Fruit fly (Drosophila melanogaster) whole organism, embryonic: ENCODE results near the gene Sp1.

Experiments used
- Asciz ChIP-seq: fragments of 200-800 bp; sonication (Bioruptor generic); optimal IDR thresholded peaks from 2 replicates; lab custom pipeline; 2017; ENCODE audit warnings: missing biosample characterization, mild to moderate bottlenecking, missing genetic modification characterization, missing genetic modification reagents
- Bgb ChIP-seq: fragments of 200-800 bp; sonication (Bioruptor generic); IDR thresholded peaks from 2 replicates; pipeline ENCODE4 v1.3.6; 2022; ENCODE audit warnings: missing biosample characterization, missing genetic modification characterization; ENCODE audit not compliant: partially characterized antibody
- CG10366 ChIP-seq: fragments of 200-800 bp; sonication (Bioruptor generic); IDR thresholded peaks from 2 replicates; pipeline ENCODE4 v1.3.6; 2022; ENCODE audit warnings: missing biosample characterization, missing genetic modification characterization
- CG11696 ChIP-seq: fragments of 200-800 bp; sonication (Bioruptor generic); IDR thresholded peaks from 2 replicates; pipeline ENCODE4 v1.3.6; 2022; ENCODE audit warnings: missing biosample characterization, missing genetic modification characterization
- CG12299 ChIP-seq: fragments of 200-800 bp; sonication (Bioruptor generic); optimal IDR thresholded peaks from 2 replicates; lab custom pipeline; 2018; ENCODE audit warnings: missing biosample characterization, mild to moderate bottlenecking, missing genetic modification characterization
- CG13624 ChIP-seq: fragments of 200-800 bp; sonication (Bioruptor generic); optimal IDR thresholded peaks from 2 replicates; lab custom pipeline; 2016; ENCODE audit warnings: missing biosample characterization, missing genetic modification characterization
- CG14860 ChIP-seq: fragments of 200-800 bp; sonication (Bioruptor generic); IDR thresholded peaks from 3 replicates; pipeline ENCODE4 v1.3.6; 2022; ENCODE audit warnings: missing biosample characterization, missing genetic modification characterization; ENCODE audit not compliant: partially characterized antibody
- CG17361 ChIP-seq: fragments of 200-800 bp; sonication (Bioruptor generic); IDR thresholded peaks from 3 replicates; pipeline ENCODE4 v1.3.6; 2022; ENCODE audit warnings: missing biosample characterization, missing genetic modification characterization
- CG4360 ChIP-seq: fragments of 200-800 bp; sonication (Bioruptor generic); IDR thresholded peaks from 2 replicates; pipeline ENCODE4 v1.3.6; 2022; ENCODE audit warnings: missing biosample characterization, missing genetic modification characterization
- CG6175 ChIP-seq: fragments of 200-800 bp; sonication (Bioruptor generic); IDR thresholded peaks from 3 replicates; pipeline ENCODE4 v1.3.6; 2022; ENCODE audit warnings: missing biosample characterization, missing genetic modification characterization
- CG6254 ChIP-seq: fragments of 200-800 bp; sonication (Bioruptor generic); optimal IDR thresholded peaks from 3 replicates; lab custom pipeline; 2017; ENCODE audit warnings: mild to moderate bottlenecking, missing biosample characterization, missing genetic modification reagents, missing genetic modification characterization
- CG8281 ChIP-seq: fragments of 200-800 bp; sonication (Bioruptor generic); optimal IDR thresholded peaks from 2 replicates; lab custom pipeline; 2018; ENCODE audit warnings: missing biosample characterization, mild to moderate bottlenecking, missing genetic modification characterization, moderate library complexity
- CG8478 ChIP-seq: fragments of >200 bp; optimal IDR thresholded peaks from 2 replicates; lab custom pipeline; 2018
- Dfd ChIP-seq, 2 experiments: fragments of >200 bp; optimal IDR thresholded peaks; 2 replicates each; lab custom pipeline; 2017; ENCODE audit warnings: missing biosample characterization in 2 of 2, missing genetic modification characterization in 2 of 2
- Dll ChIP-seq: fragments of 200-800 bp; sonication (Bioruptor generic); IDR thresholded peaks from 4 replicates; pipeline ENCODE4 v1.3.6; 2022; ENCODE audit warnings: missing biosample characterization, missing genetic modification characterization; ENCODE audit not compliant: partially characterized antibody
- Doc3 ChIP-seq: fragments of 200-800 bp; sonication (Bioruptor generic); IDR thresholded peaks from 3 replicates; pipeline ENCODE4 v1.3.6; 2022; ENCODE audit warnings: missing biosample characterization, missing genetic modification characterization; ENCODE audit not compliant: partially characterized antibody
- Ets65A ChIP-seq: fragments of 200-800 bp; sonication (Bioruptor generic); peaks from one replicate; lab custom pipeline; 2016; ENCODE audit warnings: missing biosample characterization, missing genetic modification characterization
- HLH4C ChIP-seq: fragments of 200-800 bp; sonication (Bioruptor generic); IDR thresholded peaks from 3 replicates; pipeline ENCODE4 v1.3.6; 2022; ENCODE audit warnings: missing biosample characterization, missing genetic modification characterization; ENCODE audit not compliant: partially characterized antibody
- Jarid2 ChIP-seq: fragments of 200-800 bp; sonication (Bioruptor generic); optimal IDR thresholded peaks from 3 replicates; lab custom pipeline; 2017; ENCODE audit warnings: mild to moderate bottlenecking, missing biosample characterization, missing genetic modification reagents, missing genetic modification characterization
- Med ChIP-seq: fragments of 200-800 bp; sonication (Bioruptor generic); peaks from one replicate; lab custom pipeline; 2016; ENCODE audit warnings: missing biosample characterization, missing genetic modification characterization, mild to moderate bottlenecking, inconsistent platforms, moderate library complexity
- Nf-YB ChIP-seq: fragments of 200-800 bp; sonication (Bioruptor generic); optimal IDR thresholded peaks from 3 replicates; lab custom pipeline; 2019; ENCODE audit warnings: missing biosample characterization, mild to moderate bottlenecking, missing genetic modification characterization, moderate library complexity
- Rx ChIP-seq: fragments of 200-800 bp; sonication (Bioruptor generic); IDR thresholded peaks from 2 replicates; pipeline ENCODE4 v1.3.6; 2022; ENCODE audit warnings: missing biosample characterization, missing genetic modification characterization
- Trl ChIP-seq, 3 experiments: fragments of >200 bp in 2 of 3; fragments of 200-800 bp in 1 of 3; sonication (Bioruptor generic) in 1 of 3; optimal IDR thresholded peaks; 2 replicates in 1 of 3; 3 replicates in 2 of 3; lab custom pipeline; 2016 to 2017; ENCODE audit warnings: missing biosample characterization in 1 of 3, missing genetic modification characterization in 1 of 3
- ab ChIP-seq: fragments of 200-800 bp; sonication (Bioruptor generic); optimal IDR thresholded peaks from 2 replicates; lab custom pipeline; 2016; ENCODE audit warnings: missing biosample characterization, missing genetic modification characterization
- bbx ChIP-seq: fragments of 200-800 bp; sonication (Bioruptor generic); IDR thresholded peaks from 2 replicates; pipeline ENCODE4 v1.3.6; 2022; ENCODE audit warnings: missing biosample characterization, missing genetic modification characterization; ENCODE audit not compliant: partially characterized antibody
- br ChIP-seq: fragments of >200 bp; optimal IDR thresholded peaks from 2 replicates; lab custom pipeline; 2017
- cwo ChIP-seq: fragments of 200-800 bp; sonication (Bioruptor generic); optimal IDR thresholded peaks from 3 replicates; lab custom pipeline; 2017; ENCODE audit warnings: missing biosample characterization, missing genetic modification characterization, mild to moderate bottlenecking, moderate library complexity, missing genetic modification reagents
- dati ChIP-seq: fragments of 200-800 bp; sonication (Bioruptor generic); IDR thresholded peaks from 2 replicates; pipeline ENCODE4 v1.3.6; 2022; ENCODE audit warnings: missing biosample characterization, missing genetic modification characterization
- hbn ChIP-seq: fragments of 200-800 bp; sonication (Bioruptor generic); IDR thresholded peaks from 2 replicates; pipeline ENCODE4 v1.3.6; 2022; ENCODE audit warnings: missing biosample characterization, missing genetic modification characterization; ENCODE audit not compliant: partially characterized antibody
- insv ChIP-seq, 2 experiments: fragments of 200-800 bp; sonication (Bioruptor generic); optimal IDR thresholded peaks; 3 replicates each; lab custom pipeline; 2016 to 2018; ENCODE audit warnings: missing biosample characterization in 2 of 2, missing genetic modification characterization in 2 of 2
- kni ChIP-seq: fragments of 200-800 bp; sonication (Bioruptor generic); optimal IDR thresholded peaks from 3 replicates; lab custom pipeline; 2017; ENCODE audit warnings: mild to moderate bottlenecking, missing biosample characterization, missing genetic modification reagents, missing genetic modification characterization
- prd ChIP-seq, 3 experiments: fragments of >200 bp in 2 of 3; fragments of 200-800 bp in 1 of 3; sonication (Bioruptor generic) in 1 of 3; optimal IDR thresholded peaks in 2 of 3; IDR thresholded peaks in 1 of 3; 2 replicates in 2 of 3; 3 replicates in 1 of 3; pipeline versions ENCODE4 v1.3.6 to Lab custom; 2017 to 2022; ENCODE audit warnings: missing biosample characterization in 1 of 3, missing genetic modification characterization in 1 of 3
- pzg ChIP-seq: fragments of 200-800 bp; sonication (Bioruptor generic); optimal IDR thresholded peaks from 3 replicates; lab custom pipeline; 2018; ENCODE audit warnings: missing biosample characterization, mild to moderate bottlenecking, missing genetic modification characterization, moderate library complexity
- row ChIP-seq: fragments of 200-800 bp; sonication (Bioruptor generic); IDR thresholded peaks from 3 replicates; pipeline ENCODE4 v1.3.6; 2022; ENCODE audit warnings: missing biosample characterization, missing genetic modification characterization
- sna ChIP-seq: fragments of 200-800 bp; sonication (Bioruptor generic); IDR thresholded peaks from 2 replicates; pipeline ENCODE4 v1.3.6; 2022; ENCODE audit warnings: missing biosample characterization, missing genetic modification characterization; ENCODE audit not compliant: partially characterized antibody
- sqz ChIP-seq: fragments of 200-800 bp; sonication (Bioruptor generic); optimal IDR thresholded peaks from 3 replicates; lab custom pipeline; 2018; ENCODE audit warnings: missing biosample characterization, mild to moderate bottlenecking, missing genetic modification characterization
- stwl ChIP-seq: fragments of 200-800 bp; sonication (Bioruptor generic); optimal IDR thresholded peaks from 3 replicates; lab custom pipeline; 2018; ENCODE audit warnings: missing biosample characterization, mild to moderate bottlenecking, missing genetic modification characterization, moderate library complexity
- toy ChIP-seq: fragments of 200-800 bp; sonication (Bioruptor generic); IDR thresholded peaks from 2 replicates; pipeline ENCODE4 v1.3.6; 2022; ENCODE audit warnings: missing biosample characterization, missing genetic modification characterization
- unc-4 ChIP-seq: fragments of 200-800 bp; sonication (Bioruptor generic); IDR thresholded peaks from 2 replicates; pipeline ENCODE4 v1.3.6; 2022; ENCODE audit warnings: missing biosample characterization, missing genetic modification characterization; ENCODE audit not compliant: partially characterized antibody
- vnd ChIP-seq: fragments of 200-800 bp; sonication (Bioruptor generic); IDR thresholded peaks from 3 replicates; pipeline ENCODE4 v1.3.6; 2022; ENCODE audit warnings: missing biosample characterization, missing genetic modification characterization; ENCODE audit not compliant: partially characterized antibody
- vvl ChIP-seq: fragments of 200-800 bp; sonication (Bioruptor generic); IDR thresholded peaks from 2 replicates; pipeline ENCODE4 v1.3.6; 2022; ENCODE audit warnings: missing biosample characterization, missing genetic modification characterization
- zen2 ChIP-seq: fragments of 200-800 bp; sonication (Bioruptor generic); IDR thresholded peaks from 3 replicates; pipeline ENCODE4 v1.3.6; 2022; ENCODE audit warnings: missing biosample characterization, missing genetic modification characterization; ENCODE audit not compliant: partially characterized antibody

Gene Sp1

dm6 chrX:9693720-9694386, 35.6 kb upstream of the Sp1 start, which contains the start of gene btd (continued):
- TF ChIP-seq cwo (GFP tag; lab: Kevin White, UChicago) (no peak), stwl (tag; lab: Kevin White, UChicago) (no peak), toy (GFP tag; lab: Robert Waterston, UW) (no peak), Asciz (no peak), zen2 (GFP tag; lab: Robert Waterston, UW) (0 out of 3 replicates have a peak, but pooled peaks have one; percentile 6), sna (GFP tag; lab: Robert Waterston, UW) (peak; percentile 41; the same call in 1 of the 2 replicates), Jarid2 (GFP tag; lab: Kevin White, UChicago) (peak; percentile 82), CG8478 (lab: Kevin White, UChicago) (peak; percentile 100), Bgb (GFP tag; lab: Robert Waterston, UW) (peak; percentile 50; the same call in 1 of the 2 replicates), kni (GFP tag; lab: Kevin White, UChicago) (peak; percentile 32), HLH4C (GFP tag; lab: Robert Waterston, UW) (0 out of 3 replicates have a peak, but pooled peaks have one; percentile 16), CG6175 (GFP tag; lab: Robert Waterston, UW) (peak; percentile 71; the same call in 2 of the 3 replicates), insv (GFP tag; optimal IDR thresholded peaks at IDR 0.05; lab: Kevin White, UChicago) (peak in 1 of 2 experiments; percentile 39)

dm6 chrX:9694652-9695051, 34.8 kb upstream of the Sp1 start:
- TF ChIP-seq Dfd (GFP tag; optimal IDR thresholded peaks at IDR 0.05; lab: Kevin White, UChicago) (peak in 1 of 2 experiments; percentile 73), Trl (optimal IDR thresholded peaks at IDR 0.05; lab: Kevin White, UChicago) (no peak), Trl (GFP tag; optimal IDR thresholded peaks at IDR 0.05; lab: Kevin White, UChicago) (no peak), CG4360 (GFP tag; lab: Robert Waterston, UW) (0 out of 2 replicates have a peak, but pooled peaks have one; percentile 31)

- TF ChIP-seq unc-4 (GFP tag; lab: Robert Waterston, UW) (peak; percentile 36; the same call in 1 of the 2 replicates), Nf-YB (no peak), Med (peak; percentile 26), Ets65A (GFP tag; lab: Kevin White, UChicago) (peak; percentile 75), sqz (GFP tag; lab: Kevin White, UChicago) (peak; percentile 48), prd (optimal IDR thresholded peaks at IDR 0.05; lab: Kevin White, UChicago) (no peak), prd (GFP tag; IDR thresholded peaks at IDR 0.05; lab: Robert Waterston, UW) (0 out of 3 replicates have a peak, but pooled peaks have one; percentile 18), br (no peak), CG14860 (GFP tag; lab: Robert Waterston, UW) (0 out of 3 replicates have a peak, but pooled peaks have one; percentile 36), CG10366 (no peak), CG17361 (GFP tag; lab: Robert Waterston, UW) (peak; percentile 30; the same call in 1 of the 3 replicates), HLH4C (GFP tag; lab: Robert Waterston, UW) (0 out of 3 replicates have a peak, but pooled peaks have one; percentile 31), Doc3 (peak; percentile 60), Dll (GFP tag; lab: Robert Waterston, UW) (peak; percentile 80), vvl (GFP tag; lab: Robert Waterston, UW) (no peak), row (GFP tag; lab: Robert Waterston, UW) (peak; percentile 64), bbx (GFP tag; lab: Robert Waterston, UW) (peak; percentile 57; the same call in 1 of the 2 replicates), CG12299 (tag; lab: Kevin White, UChicago) (no peak), CG13624 (GFP tag; lab: Kevin White, UChicago) (no peak), pzg (GFP tag; lab: Kevin White, UChicago) (no peak), CG8281 (tag; lab: Kevin White, UChicago) (peak; percentile 95), CG6254 (no peak), hbn (peak; percentile 31; the same call in 1 of the 2 replicates), CG11696 (GFP tag; lab: Robert Waterston, UW) (no peak), vnd (GFP tag; lab: Robert Waterston, UW) (peak; percentile 35; the same call in 1 of the 3 replicates), Rx (no peak), dati (GFP tag; lab: Robert Waterston, UW) (no peak), ab (GFP tag; lab: Kevin White, UChicago) (no peak)
Measured at dm6 chrX:9707820-9708487, 21.5 kb upstream of the Sp1 start.
